Fruit fly (Drosophila melanogaster) whole organism, embryonic: ENCODE results near the gene CG2794.

Experiments used
- Antp ChIP-seq: fragments of 200-800 bp; sonication (Bioruptor generic); optimal IDR thresholded peaks from 3 replicates; lab custom pipeline; 2016; ENCODE audit warnings: missing biosample characterization, missing genetic modification characterization
- Atf3 ChIP-seq: fragments of 200-800 bp; sonication (Bioruptor generic); optimal IDR thresholded peaks from 3 replicates; lab custom pipeline; 2016; ENCODE audit warnings: missing biosample characterization, missing genetic modification characterization
- Bgb ChIP-seq: fragments of 200-800 bp; sonication (Bioruptor generic); IDR thresholded peaks from 2 replicates; pipeline ENCODE4 v1.3.6; 2022; ENCODE audit warnings: missing biosample characterization, missing genetic modification characterization; ENCODE audit not compliant: partially characterized antibody
- CG10147 ChIP-seq: fragments of 200-800 bp; sonication (Bioruptor generic); optimal IDR thresholded peaks from 2 replicates; lab custom pipeline; 2019; ENCODE audit warnings: missing biosample characterization, mild to moderate bottlenecking, missing genetic modification characterization, moderate library complexity
- CG10209 ChIP-seq: fragments of 200-800 bp; sonication (Bioruptor generic); optimal IDR thresholded peaks from 3 replicates; lab custom pipeline; 2017; ENCODE audit warnings: missing biosample characterization, mild to moderate bottlenecking, missing genetic modification characterization, missing genetic modification reagents
- CG10366 ChIP-seq: fragments of 200-800 bp; sonication (Bioruptor generic); IDR thresholded peaks from 2 replicates; pipeline ENCODE4 v1.3.6; 2022; ENCODE audit warnings: missing biosample characterization, missing genetic modification characterization
- CG10462 ChIP-seq: fragments of 200-800 bp; sonication (Bioruptor generic); optimal IDR thresholded peaks from 2 replicates; lab custom pipeline; 2016; ENCODE audit warnings: missing biosample characterization, missing genetic modification characterization
- CG12071 ChIP-seq: fragments of 200-800 bp; sonication (Bioruptor generic); optimal IDR thresholded peaks from 3 replicates; lab custom pipeline; 2018; ENCODE audit warnings: missing biosample characterization, mild to moderate bottlenecking, missing genetic modification characterization
- CG1233 ChIP-seq: fragments of 200-800 bp; sonication (Bioruptor generic); optimal IDR thresholded peaks from 4 replicates; lab custom pipeline; 2018; ENCODE audit warnings: missing biosample characterization, mild to moderate bottlenecking, missing genetic modification characterization
- CG13624 ChIP-seq: fragments of 200-800 bp; sonication (Bioruptor generic); optimal IDR thresholded peaks from 2 replicates; lab custom pipeline; 2016; ENCODE audit warnings: missing biosample characterization, missing genetic modification characterization
- CG14965 ChIP-seq: fragments of 200-800 bp; sonication (Bioruptor generic); optimal IDR thresholded peaks from 2 replicates; lab custom pipeline; 2016; ENCODE audit warnings: missing biosample characterization, missing genetic modification characterization, borderline replicate concordance
- CG15073 ChIP-seq: fragments of 200-800 bp; sonication (Bioruptor generic); optimal IDR thresholded peaks from 2 replicates; lab custom pipeline; 2016; ENCODE audit warnings: missing biosample characterization, missing genetic modification characterization
- CG15601 ChIP-seq: fragments of 200-800 bp; sonication (Bioruptor generic); optimal IDR thresholded peaks from 3 replicates; lab custom pipeline; 2019; ENCODE audit warnings: missing biosample characterization, mild to moderate bottlenecking, missing genetic modification characterization, moderate library complexity
- CG1602 ChIP-seq: fragments of 200-800 bp; sonication (Bioruptor generic); optimal IDR thresholded peaks from 3 replicates; lab custom pipeline; 2016; ENCODE audit warnings: missing biosample characterization, missing genetic modification characterization
- CG1603 ChIP-seq: fragments of 200-800 bp; sonication (Bioruptor generic); optimal IDR thresholded peaks from 2 replicates; lab custom pipeline; 2019; ENCODE audit warnings: missing biosample characterization, mild to moderate bottlenecking, missing genetic modification characterization, moderate library complexity
- CG2889 ChIP-seq: fragments of 200-800 bp; sonication (Bioruptor generic); IDR thresholded peaks from 3 replicates; pipeline ENCODE4 v1.3.6; 2022; ENCODE audit warnings: missing biosample characterization, missing genetic modification characterization
- CG3163 ChIP-seq: fragments of 200-800 bp; sonication (Bioruptor generic); optimal IDR thresholded peaks from 3 replicates; lab custom pipeline; 2016; ENCODE audit warnings: missing biosample characterization, missing genetic modification characterization
- CG32772 ChIP-seq: fragments of 200-800 bp; sonication (Bioruptor generic); IDR thresholded peaks from 2 replicates; pipeline ENCODE4 v1.3.6; 2022; ENCODE audit warnings: missing biosample characterization, missing genetic modification characterization
- CG4617 ChIP-seq: fragments of 200-800 bp; sonication (Bioruptor generic); optimal IDR thresholded peaks from 3 replicates; lab custom pipeline; 2016; ENCODE audit warnings: missing biosample characterization, missing genetic modification characterization, borderline replicate concordance
- CG6654 ChIP-seq: fragments of 200-800 bp; sonication (Bioruptor generic); optimal IDR thresholded peaks from 2 replicates; lab custom pipeline; 2017; ENCODE audit warnings: missing biosample characterization, mild to moderate bottlenecking, missing genetic modification characterization
- CG6765 ChIP-seq: fragments of 200-800 bp; sonication (Bioruptor generic); optimal IDR thresholded peaks from 3 replicates; lab custom pipeline; 2017; ENCODE audit warnings: missing biosample characterization, mild to moderate bottlenecking, missing genetic modification characterization
- CG9437 ChIP-seq: fragments of 200-800 bp; sonication (Bioruptor generic); optimal IDR thresholded peaks from 2 replicates; lab custom pipeline; 2018; ENCODE audit warnings: missing biosample characterization, mild to moderate bottlenecking, missing genetic modification characterization
- CG9817 ChIP-seq: fragments of 200-800 bp; sonication (Bioruptor generic); optimal IDR thresholded peaks from 2 replicates; lab custom pipeline; 2018; ENCODE audit warnings: missing biosample characterization, mild to moderate bottlenecking, missing genetic modification characterization, moderate library complexity
- CG9876 ChIP-seq: fragments of 200-800 bp; sonication (Bioruptor generic); optimal IDR thresholded peaks from 2 replicates; lab custom pipeline; 2016; ENCODE audit warnings: missing biosample characterization, missing genetic modification characterization
- CrebB ChIP-seq: fragments of 200-800 bp; sonication (Bioruptor generic); optimal IDR thresholded peaks from 3 replicates; lab custom pipeline; 2018; ENCODE audit warnings: missing biosample characterization, mild to moderate bottlenecking, missing genetic modification characterization
- Dad ChIP-seq: fragments of 200-800 bp; sonication (Bioruptor generic); optimal IDR thresholded peaks from 3 replicates; lab custom pipeline; 2016; ENCODE audit warnings: missing biosample characterization, missing genetic modification characterization
- Eip74EF ChIP-seq, 2 experiments: fragments of 200-800 bp in 1 of 2; fragments of >200 bp in 1 of 2; sonication (Bioruptor generic) in 1 of 2; optimal IDR thresholded peaks; 2 replicates each; lab custom pipeline; 2017 to 2019; ENCODE audit warnings: missing biosample characterization in 2 of 2, missing genetic modification characterization in 2 of 2, mild to moderate bottlenecking in 1 of 2, moderate library complexity in 1 of 2
- Ets97D ChIP-seq: fragments of 200-800 bp; sonication (Bioruptor generic); optimal IDR thresholded peaks from 3 replicates; lab custom pipeline; 2016; ENCODE audit warnings: missing biosample characterization, missing genetic modification characterization
- Jarid2 ChIP-seq: fragments of 200-800 bp; sonication (Bioruptor generic); optimal IDR thresholded peaks from 3 replicates; lab custom pipeline; 2017; ENCODE audit warnings: mild to moderate bottlenecking, missing biosample characterization, missing genetic modification reagents, missing genetic modification characterization
- MESR4 ChIP-seq: fragments of 200-800 bp; sonication (Bioruptor generic); optimal IDR thresholded peaks from 2 replicates; lab custom pipeline; 2018; ENCODE audit warnings: missing biosample characterization, mild to moderate bottlenecking, missing genetic modification characterization, moderate library complexity
- Opbp ChIP-seq: fragments of 200-800 bp; sonication (Bioruptor generic); IDR thresholded peaks from 3 replicates; pipeline ENCODE4 v1.3.6; 2022; ENCODE audit warnings: missing biosample characterization, missing genetic modification characterization; ENCODE audit not compliant: partially characterized antibody
- Optix ChIP-seq: fragments of 200-800 bp; sonication (Bioruptor generic); IDR thresholded peaks from 3 replicates; pipeline ENCODE4 v1.3.6; 2022; ENCODE audit warnings: missing biosample characterization, missing genetic modification characterization
- Six4 ChIP-seq: fragments of 200-800 bp; sonication (Bioruptor generic); optimal IDR thresholded peaks from 2 replicates; lab custom pipeline; 2016; ENCODE audit warnings: missing biosample characterization, missing genetic modification characterization
- Spps ChIP-seq: fragments of 200-800 bp; sonication (Bioruptor generic); optimal IDR thresholded peaks from 2 replicates; lab custom pipeline; 2018; ENCODE audit warnings: missing biosample characterization, mild to moderate bottlenecking, missing genetic modification characterization
- Ssrp ChIP-seq: fragments of 200-800 bp; sonication (Bioruptor generic); optimal IDR thresholded peaks from 2 replicates; lab custom pipeline; 2018; ENCODE audit warnings: missing biosample characterization, mild to moderate bottlenecking, missing genetic modification characterization, moderate library complexity
- abd-A ChIP-seq: fragments of 200-800 bp; sonication (Bioruptor generic); optimal IDR thresholded peaks from 3 replicates; lab custom pipeline; 2019; ENCODE audit warnings: missing biosample characterization, mild to moderate bottlenecking, missing genetic modification characterization, moderate library complexity
- ase ChIP-seq: fragments of 200-800 bp; sonication (Bioruptor generic); IDR thresholded peaks from 3 replicates; pipeline ENCODE4 v1.3.6; 2022; ENCODE audit warnings: missing biosample characterization, missing genetic modification characterization
- bsh ChIP-seq, 2 experiments: fragments of 200-800 bp; sonication (Bioruptor generic); optimal IDR thresholded peaks; 2 replicates each; lab custom pipeline; 2017 to 2018; ENCODE audit warnings: mild to moderate bottlenecking in 2 of 2, missing biosample characterization in 2 of 2, missing genetic modification characterization in 2 of 2, moderate library complexity in 1 of 2
- danr ChIP-seq: fragments of 200-800 bp; sonication (Bioruptor generic); IDR thresholded peaks from 2 replicates; pipeline ENCODE4 v1.3.6; 2022; ENCODE audit warnings: missing biosample characterization, missing genetic modification characterization
- dati ChIP-seq: fragments of 200-800 bp; sonication (Bioruptor generic); IDR thresholded peaks from 2 replicates; pipeline ENCODE4 v1.3.6; 2022; ENCODE audit warnings: missing biosample characterization, missing genetic modification characterization
- ems ChIP-seq: fragments of 200-800 bp; sonication (Bioruptor generic); optimal IDR thresholded peaks from 3 replicates; lab custom pipeline; 2016; ENCODE audit warnings: missing biosample characterization, missing genetic modification characterization
- gro ChIP-seq: fragments of 200-800 bp; sonication (Bioruptor generic); optimal IDR thresholded peaks from 2 replicates; lab custom pipeline; 2016; ENCODE audit warnings: missing biosample characterization, missing genetic modification characterization
- gsb-n ChIP-seq: fragments of 200-800 bp; sonication (Bioruptor generic); optimal IDR thresholded peaks from 3 replicates; lab custom pipeline; 2018; ENCODE audit warnings: missing biosample characterization, mild to moderate bottlenecking, missing genetic modification characterization
- hth ChIP-seq: fragments of >200 bp; optimal IDR thresholded peaks from 2 replicates; lab custom pipeline; 2017; ENCODE audit warnings: inconsistent platforms
- jumu ChIP-seq: fragments of 200-800 bp; sonication (Bioruptor generic); optimal IDR thresholded peaks from 3 replicates; lab custom pipeline; 2016; ENCODE audit warnings: missing biosample characterization, missing genetic modification characterization
- kah ChIP-seq: fragments of 200-800 bp; sonication (Bioruptor generic); optimal IDR thresholded peaks from 2 replicates; lab custom pipeline; 2018; ENCODE audit warnings: missing biosample characterization, mild to moderate bottlenecking, missing genetic modification characterization
- lola ChIP-seq, 3 experiments: fragments of >200 bp in 2 of 3; fragments of 200-800 bp in 1 of 3; sonication (Bioruptor generic) in 1 of 3; optimal IDR thresholded peaks; 2 replicates each; lab custom pipeline; 2017 to 2019; ENCODE audit warnings: missing biosample characterization in 3 of 3, missing genetic modification characterization in 3 of 3, mild to moderate bottlenecking in 1 of 3, moderate library complexity in 1 of 3
- odd ChIP-seq: fragments of 200-800 bp; sonication (Bioruptor generic); optimal IDR thresholded peaks from 2 replicates; lab custom pipeline; 2017; ENCODE audit warnings: missing biosample characterization, mild to moderate bottlenecking, missing genetic modification characterization
- pzg ChIP-seq: fragments of 200-800 bp; sonication (Bioruptor generic); optimal IDR thresholded peaks from 3 replicates; lab custom pipeline; 2018; ENCODE audit warnings: missing biosample characterization, mild to moderate bottlenecking, missing genetic modification characterization, moderate library complexity
- slou ChIP-seq: fragments of 200-800 bp; sonication (Bioruptor generic); optimal IDR thresholded peaks from 3 replicates; lab custom pipeline; 2016; ENCODE audit warnings: missing biosample characterization, missing genetic modification characterization
- vvl ChIP-seq: fragments of 200-800 bp; sonication (Bioruptor generic); IDR thresholded peaks from 2 replicates; pipeline ENCODE4 v1.3.6; 2022; ENCODE audit warnings: missing biosample characterization, missing genetic modification characterization

Gene CG2794

DNA sequence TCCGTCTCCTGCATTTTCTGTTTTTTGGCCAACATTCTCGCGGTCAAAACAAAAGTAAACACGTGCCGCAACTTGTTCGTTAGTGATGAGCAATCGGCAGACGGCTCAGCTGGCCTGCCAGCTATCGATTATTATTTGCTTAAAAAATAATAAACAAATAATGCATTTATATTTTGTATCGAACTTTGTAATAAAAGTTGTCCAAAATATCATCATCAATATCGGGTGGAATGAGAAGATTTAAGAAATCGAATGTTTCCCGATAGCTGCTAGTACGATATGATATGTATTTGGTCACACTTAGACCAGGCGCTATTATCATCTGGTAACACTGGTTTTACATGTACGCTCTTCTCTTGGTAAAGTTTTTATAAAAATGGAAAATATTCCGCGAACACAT, 4.1 kb downstream of the CG2794 start, which contains the start of the genes Nle and Sf3b1 (continued):
- peak; percentile 23; the same call in 1 of the 2 replicates for TF ChIP-seq CG32772 (GFP tag; lab: Robert Waterston, UW)
- TF ChIP-seq CG9817 (tag; lab: Kevin White, UChicago): peak; percentile 76
- peak; percentile 89 for TF ChIP-seq Bgb (GFP tag; lab: Robert Waterston, UW)
- no peak for TF ChIP-seq CG15601 (tag; lab: Kevin White, UChicago)
- TF ChIP-seq CrebB (tag; lab: Kevin White, UChicago): no peak
- peak; percentile 88 for TF ChIP-seq Opbp
- no peak for TF ChIP-seq slou (GFP tag; lab: Kevin White, UChicago)
- peak; percentile 35 for TF ChIP-seq CG13624
- no peak for TF ChIP-seq CG2889 (GFP tag; lab: Robert Waterston, UW)
- no peak for TF ChIP-seq Antp (GFP tag; lab: Kevin White, UChicago)
- no peak for TF ChIP-seq abd-A
- TF ChIP-seq ase: no peak
- no peak for TF ChIP-seq gsb-n (tag; lab: Kevin White, UChicago)
- peak; percentile 42 for TF ChIP-seq Six4 (GFP tag; lab: Kevin White, UChicago)
- TF ChIP-seq CG10366 (GFP tag; lab: Robert Waterston, UW): peak; percentile 8; the same call in 1 of the 2 replicates
- TF ChIP-seq Optix (GFP tag; lab: Robert Waterston, UW): no peak
- TF ChIP-seq MESR4 (GFP tag; lab: Kevin White, UChicago): peak; percentile 58
- no peak for TF ChIP-seq Ssrp
- peak; percentile 92 for TF ChIP-seq pzg
- peak; percentile 12 for TF ChIP-seq Atf3 (GFP tag; lab: Kevin White, UChicago)
- TF ChIP-seq CG10209 (GFP tag; lab: Kevin White, UChicago): no peak
- TF ChIP-seq CG10147 (GFP tag; lab: Kevin White, UChicago): no peak
- TF ChIP-seq dati (GFP tag; lab: Robert Waterston, UW): no peak
- TF ChIP-seq Jarid2: no peak
- no peak for TF ChIP-seq hth (lab: Kevin White, UChicago)
- peak; percentile 80 for TF ChIP-seq CG1603 (tag; lab: Kevin White, UChicago)
- TF ChIP-seq CG14965 (GFP tag; lab: Kevin White, UChicago): no peak
- no peak for TF ChIP-seq vvl (GFP tag; lab: Robert Waterston, UW)
- TF ChIP-seq gro: peak; percentile 56
- TF ChIP-seq CG1233 (GFP tag; lab: Kevin White, UChicago): peak; percentile 35
- TF ChIP-seq jumu: peak; percentile 37
- peak; percentile 24 for TF ChIP-seq ems (GFP tag; lab: Kevin White, UChicago)
- TF ChIP-seq lola (GFP tag; optimal IDR thresholded peaks at IDR 0.05; lab: Kevin White, UChicago): peak in 1 of 3 experiments; percentile 52
- no peak for TF ChIP-seq danr (GFP tag; lab: Robert Waterston, UW)
- TF ChIP-seq CG10462 (GFP tag; lab: Kevin White, UChicago): peak; percentile 27
- peak; percentile 10 for TF ChIP-seq Dad (GFP tag; lab: Kevin White, UChicago)
- no peak for TF ChIP-seq CG3163 (GFP tag; lab: Kevin White, UChicago)
- no peak for TF ChIP-seq odd
- TF ChIP-seq CG12071 (GFP tag; lab: Kevin White, UChicago): no peak
- no peak for TF ChIP-seq CG9876
- TF ChIP-seq CG4617 (GFP tag; lab: Kevin White, UChicago): peak; percentile 82
- no peak for TF ChIP-seq CG6654
- TF ChIP-seq Eip74EF (GFP tag; optimal IDR thresholded peaks at IDR 0.05; lab: Kevin White, UChicago): no peak
- TF ChIP-seq CG9437 (GFP tag; lab: Kevin White, UChicago): no peak
- peak; percentile 27 for TF ChIP-seq CG1602 (GFP tag; lab: Kevin White, UChicago)
- TF ChIP-seq CG6765 (GFP tag; lab: Kevin White, UChicago): no peak
- no peak for TF ChIP-seq CG15073 (GFP tag; lab: Kevin White, UChicago)
- peak; percentile 87 for TF ChIP-seq kah (GFP tag; lab: Kevin White, UChicago)
- TF ChIP-seq Ets97D: peak; percentile 71
- TF ChIP-seq Spps: peak; percentile 31
- TF ChIP-seq bsh (GFP tag; optimal IDR thresholded peaks at IDR 0.05; lab: Kevin White, UChicago): no peak
